Worm (Caenorhabditis elegans) whole organism, L4 larva: ENCODE data around the gene gtf-2F1.

Experiments used
- F26F4.8 ChIP-seq: fragments of 200-800 bp; sonication (Bioruptor generic); conservative IDR thresholded peaks from 2 replicates; pipeline ENCODE4 v1.3.6; 2022; ENCODE audit warnings: missing genetic modification characterization, missing compliant biosample characterization
- F49E8.2 ChIP-seq: sonication (generic microtip); optimal IDR thresholded peaks from 2 replicates; lab custom pipeline; 2016; ENCODE audit warnings: missing compliant biosample characterization, mild to moderate bottlenecking, missing genetic modification characterization, borderline replicate concordance
- ama-1 ChIP-seq: fragments of 150-350 bp; optimal IDR thresholded peaks from 2 replicates; lab custom pipeline; 2014; ENCODE audit warnings: inconsistent platforms, mixed read lengths
- ces-1 ChIP-seq: fragments of 150-350 bp; sonication (generic microtip); optimal IDR thresholded peaks from 4 replicates; lab custom pipeline; 2014; ENCODE audit warnings: missing biosample characterization, missing genetic modification reagents, missing genetic modification characterization
- daf-16 ChIP-seq, 3 experiments: sonication (generic microtip); optimal IDR thresholded peaks; 2 replicates each; lab custom pipeline; 2016 to 2017; ENCODE audit warnings: missing genetic modification characterization in 3 of 3, missing genetic modification reagents in 3 of 3, mild to moderate bottlenecking in 2 of 3, missing compliant biosample characterization in 2 of 3, missing biosample characterization in 1 of 3, moderate library complexity in 1 of 3
- hlh-30 ChIP-seq: sonication (generic microtip); optimal IDR thresholded peaks from 2 replicates; lab custom pipeline; 2017; ENCODE audit warnings: antibody characterized with exemption, mild to moderate bottlenecking, missing genetic modification characterization, missing compliant biosample characterization; ENCODE audit not compliant: insufficient read depth
- lin-13 ChIP-seq: fragments of 150-350 bp; optimal IDR thresholded peaks from 2 replicates; lab custom pipeline; 2014; ENCODE audit warnings: missing biosample characterization, missing genetic modification reagents, missing genetic modification characterization
- nhr-102 ChIP-seq: sonication (generic microtip); optimal IDR thresholded peaks from 2 replicates; lab custom pipeline; 2016; ENCODE audit warnings: mild to moderate bottlenecking, missing genetic modification characterization, moderate library complexity, missing compliant biosample characterization
- nhr-237 ChIP-seq: sonication (generic microtip); optimal IDR thresholded peaks from 2 replicates; lab custom pipeline; 2017; ENCODE audit warnings: missing biosample characterization, missing genetic modification characterization
- unc-62 ChIP-seq, 3 experiments: fragments of 150-350 bp in 1 of 3; sonication (generic microtip); optimal IDR thresholded peaks in 2 of 3; peaks in 1 of 3; 1 replicate in 1 of 3; 2 replicates in 2 of 3; lab custom pipeline; 2014 to 2017; ENCODE audit warnings: missing biosample characterization in 3 of 3, missing genetic modification characterization in 3 of 3, missing genetic modification reagents in 3 of 3, missing genotype in 1 of 3

DNA sequence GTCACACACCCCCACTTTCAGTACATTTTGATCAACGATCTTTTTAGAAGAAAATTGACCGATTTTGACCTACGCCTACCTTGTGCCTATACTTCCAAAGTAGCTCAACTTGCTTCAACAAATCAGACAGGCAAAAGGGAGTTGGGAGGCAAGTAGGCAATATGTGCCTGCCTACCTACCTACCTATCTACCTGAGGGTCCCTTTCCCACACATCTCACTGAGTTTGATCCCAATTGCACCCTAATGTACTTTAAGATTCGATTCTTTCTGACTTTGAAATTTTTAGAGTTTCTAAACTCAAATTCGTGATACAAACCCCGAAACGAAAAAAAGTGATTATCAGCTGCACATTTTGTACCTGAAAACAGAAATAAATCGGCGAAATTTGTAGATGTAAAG, 33.7 kb upstream of the gtf-2F1 start:
- TF ChIP-seq nhr-102 (no peak), F26F4.8 (GFP tag; lab: Robert Waterston, UW) (no peak), ama-1 (lab: Kevin White, UChicago) (no peak), nhr-237 (no peak), daf-16 (GFP tag; optimal IDR thresholded peaks at IDR 0.05; lab: Kevin White, UChicago) (no peak), daf-16 (tag; optimal IDR thresholded peaks at IDR 0.05; lab: Kevin White, UChicago) (no peak), unc-62 (GFP tag; optimal IDR thresholded peaks at IDR 0.05 in 1 of 2; lab: Kevin White, UChicago) (no peak), unc-62 (tag; optimal IDR thresholded peaks at IDR 0.05; lab: Kevin White, UChicago) (no peak), hlh-30 (no peak), lin-13 (no peak), F49E8.2 (tag; lab: Kevin White, UChicago) (no peak), ces-1 (GFP tag; lab: Kevin White, UChicago) (no peak)
